Fruit fly (Drosophila melanogaster) whole organism, embryonic: ENCODE measurements around the gene CG9586.

Experiments
- CG10209 ChIP-seq: fragments of 200-800 bp; sonication (Bioruptor generic); optimal IDR thresholded peaks from 3 replicates; lab custom pipeline; 2017; ENCODE audit warnings: missing biosample characterization, mild to moderate bottlenecking, missing genetic modification characterization, missing genetic modification reagents
- CG10321 ChIP-seq: fragments of 200-800 bp; sonication (Bioruptor generic); IDR thresholded peaks from 2 replicates; pipeline ENCODE4 v1.3.6; 2022; ENCODE audit warnings: missing biosample characterization, missing genetic modification characterization
- CG11093 ChIP-seq: fragments of 200-800 bp; sonication (Bioruptor generic); IDR thresholded peaks from 3 replicates; pipeline ENCODE4 v1.3.6; 2022; ENCODE audit warnings: missing biosample characterization, missing genetic modification characterization
- CG17385 ChIP-seq: fragments of 200-800 bp; sonication (Bioruptor generic); optimal IDR thresholded peaks from 3 replicates; lab custom pipeline; 2018; ENCODE audit warnings: missing biosample characterization, mild to moderate bottlenecking, missing genetic modification characterization
- CG2199 ChIP-seq: fragments of 200-800 bp; sonication (Bioruptor generic); IDR thresholded peaks from 3 replicates; pipeline ENCODE4 v1.3.6; 2022; ENCODE audit warnings: missing biosample characterization, missing genetic modification characterization
- CG30020 ChIP-seq: fragments of 200-800 bp; optimal IDR thresholded peaks from 2 replicates; lab custom pipeline; 2019; ENCODE audit warnings: missing biosample characterization, mild to moderate bottlenecking, missing genetic modification characterization, moderate library complexity
- CG4617 ChIP-seq: fragments of 200-800 bp; sonication (Bioruptor generic); optimal IDR thresholded peaks from 3 replicates; lab custom pipeline; 2016; ENCODE audit warnings: missing biosample characterization, missing genetic modification characterization, borderline replicate concordance
- CG6765 ChIP-seq: fragments of 200-800 bp; sonication (Bioruptor generic); optimal IDR thresholded peaks from 3 replicates; lab custom pipeline; 2017; ENCODE audit warnings: missing biosample characterization, mild to moderate bottlenecking, missing genetic modification characterization
- CG6813 ChIP-seq: fragments of 200-800 bp; sonication (Bioruptor generic); optimal IDR thresholded peaks from 2 replicates; lab custom pipeline; 2017; ENCODE audit warnings: missing biosample characterization, missing genetic modification characterization, mild to moderate bottlenecking, moderate library complexity, missing genetic modification reagents
- CG7271 ChIP-seq: fragments of 200-800 bp; sonication (Bioruptor generic); optimal IDR thresholded peaks from 2 replicates; lab custom pipeline; 2018; ENCODE audit warnings: missing biosample characterization, mild to moderate bottlenecking, missing genetic modification characterization, moderate library complexity
- CG7987 ChIP-seq: fragments of 200-800 bp; sonication (Bioruptor generic); optimal IDR thresholded peaks from 2 replicates; lab custom pipeline; 2018; ENCODE audit warnings: missing biosample characterization, mild to moderate bottlenecking, missing genetic modification characterization, moderate library complexity
- CG9437 ChIP-seq: fragments of 200-800 bp; sonication (Bioruptor generic); optimal IDR thresholded peaks from 2 replicates; lab custom pipeline; 2018; ENCODE audit warnings: missing biosample characterization, mild to moderate bottlenecking, missing genetic modification characterization
- CG9797 ChIP-seq: fragments of 200-800 bp; sonication (Bioruptor generic); optimal IDR thresholded peaks from 3 replicates; lab custom pipeline; 2018; ENCODE audit warnings: missing biosample characterization, mild to moderate bottlenecking, missing genetic modification characterization
- H15 ChIP-seq: fragments of 200-800 bp; sonication (Bioruptor generic); IDR thresholded peaks from 3 replicates; pipeline ENCODE4 v1.3.6; 2022; ENCODE audit warnings: missing biosample characterization, missing genetic modification characterization
- HLH3B ChIP-seq: fragments of 200-800 bp; sonication (Bioruptor generic); IDR thresholded peaks from 2 replicates; pipeline ENCODE4 v1.3.6; 2022; ENCODE audit warnings: missing biosample characterization, missing genetic modification characterization
- Jarid2 ChIP-seq: fragments of 200-800 bp; sonication (Bioruptor generic); optimal IDR thresholded peaks from 3 replicates; lab custom pipeline; 2017; ENCODE audit warnings: mild to moderate bottlenecking, missing biosample characterization, missing genetic modification reagents, missing genetic modification characterization
- Lhr ChIP-seq: fragments of 200-800 bp; sonication (Bioruptor generic); optimal IDR thresholded peaks from 3 replicates; lab custom pipeline; 2017; ENCODE audit warnings: mild to moderate bottlenecking, missing biosample characterization, missing genetic modification reagents, missing genetic modification characterization
- MBD-R2 ChIP-seq: fragments of 200-800 bp; sonication (Bioruptor generic); IDR thresholded peaks from 2 replicates; pipeline ENCODE4 v1.3.6; 2022; ENCODE audit warnings: missing biosample characterization, missing genetic modification characterization
- MESR4 ChIP-seq: fragments of 200-800 bp; sonication (Bioruptor generic); optimal IDR thresholded peaks from 2 replicates; lab custom pipeline; 2018; ENCODE audit warnings: missing biosample characterization, mild to moderate bottlenecking, missing genetic modification characterization, moderate library complexity
- Myb ChIP-seq: fragments of 200-800 bp; sonication (Bioruptor generic); optimal IDR thresholded peaks from 2 replicates; lab custom pipeline; 2016; ENCODE audit warnings: missing biosample characterization, missing genetic modification characterization
- Rx ChIP-seq: fragments of 200-800 bp; sonication (Bioruptor generic); IDR thresholded peaks from 2 replicates; pipeline ENCODE4 v1.3.6; 2022; ENCODE audit warnings: missing biosample characterization, missing genetic modification characterization
- Scr ChIP-seq: fragments of 200-800 bp; sonication (Bioruptor generic); IDR thresholded peaks from 2 replicates; pipeline ENCODE4 v1.3.6; 2022; ENCODE audit warnings: missing biosample characterization, missing genetic modification characterization; ENCODE audit not compliant: partially characterized antibody
- Six4 ChIP-seq: fragments of 200-800 bp; sonication (Bioruptor generic); optimal IDR thresholded peaks from 2 replicates; lab custom pipeline; 2016; ENCODE audit warnings: missing biosample characterization, missing genetic modification characterization
- ac ChIP-seq: fragments of 200-800 bp; sonication (Bioruptor generic); optimal IDR thresholded peaks from 3 replicates; lab custom pipeline; 2017; ENCODE audit warnings: missing biosample characterization, mild to moderate bottlenecking, missing genetic modification characterization
- ash1 ChIP-seq: fragments of 200-800 bp; sonication (Bioruptor generic); optimal IDR thresholded peaks from 2 replicates; lab custom pipeline; 2018; ENCODE audit warnings: missing biosample characterization, mild to moderate bottlenecking, missing genetic modification characterization
- az2 ChIP-seq: fragments of 200-800 bp; sonication (Bioruptor generic); optimal IDR thresholded peaks from 3 replicates; lab custom pipeline; 2016; ENCODE audit warnings: missing biosample characterization, missing genetic modification characterization
- da ChIP-seq: fragments of 200-800 bp; sonication (Bioruptor generic); optimal IDR thresholded peaks from 2 replicates; lab custom pipeline; 2016; ENCODE audit warnings: missing biosample characterization, missing genetic modification characterization
- dan ChIP-seq: fragments of 200-800 bp; sonication (Bioruptor generic); IDR thresholded peaks from 2 replicates; pipeline ENCODE4 v1.3.6; 2022; ENCODE audit warnings: missing biosample characterization, missing genetic modification characterization
- danr ChIP-seq: fragments of 200-800 bp; sonication (Bioruptor generic); IDR thresholded peaks from 2 replicates; pipeline ENCODE4 v1.3.6; 2022; ENCODE audit warnings: missing biosample characterization, missing genetic modification characterization
- dati ChIP-seq: fragments of 200-800 bp; sonication (Bioruptor generic); IDR thresholded peaks from 2 replicates; pipeline ENCODE4 v1.3.6; 2022; ENCODE audit warnings: missing biosample characterization, missing genetic modification characterization
- dmrt11E ChIP-seq: fragments of 200-800 bp; sonication (Bioruptor generic); optimal IDR thresholded peaks from 3 replicates; lab custom pipeline; 2018; ENCODE audit warnings: missing biosample characterization, mild to moderate bottlenecking, missing genetic modification characterization, moderate library complexity
- dpn ChIP-seq, 2 experiments: fragments of 200-800 bp; sonication (Bioruptor generic); optimal IDR thresholded peaks; 3 replicates each; lab custom pipeline; 2016; ENCODE audit warnings: missing biosample characterization in 2 of 2, missing genetic modification characterization in 2 of 2
- ewg ChIP-seq: fragments of 200-800 bp; sonication (Bioruptor generic); optimal IDR thresholded peaks from 3 replicates; lab custom pipeline; 2017; ENCODE audit warnings: mild to moderate bottlenecking, missing biosample characterization, missing genetic modification reagents, missing genetic modification characterization
- fu2 ChIP-seq: fragments of 200-800 bp; sonication (Bioruptor generic); optimal IDR thresholded peaks from 2 replicates; lab custom pipeline; 2016; ENCODE audit warnings: missing biosample characterization, missing genetic modification characterization
- gro ChIP-seq: fragments of 200-800 bp; sonication (Bioruptor generic); optimal IDR thresholded peaks from 2 replicates; lab custom pipeline; 2016; ENCODE audit warnings: missing biosample characterization, missing genetic modification characterization
- gsb-n ChIP-seq: fragments of 200-800 bp; sonication (Bioruptor generic); optimal IDR thresholded peaks from 3 replicates; lab custom pipeline; 2018; ENCODE audit warnings: missing biosample characterization, mild to moderate bottlenecking, missing genetic modification characterization
- ind ChIP-seq: fragments of 200-800 bp; sonication (Bioruptor generic); optimal IDR thresholded peaks from 3 replicates; lab custom pipeline; 2016; ENCODE audit warnings: missing biosample characterization, missing genetic modification characterization
- lbe ChIP-seq: fragments of 200-800 bp; sonication (Bioruptor generic); optimal IDR thresholded peaks from 2 replicates; lab custom pipeline; 2016; ENCODE audit warnings: missing biosample characterization, mild to moderate bottlenecking, missing genetic modification characterization
- lilli ChIP-seq: fragments of 200-800 bp; sonication (Bioruptor generic); optimal IDR thresholded peaks from 3 replicates; lab custom pipeline; 2016; ENCODE audit warnings: missing biosample characterization, missing genetic modification characterization
- maf-S ChIP-seq: fragments of 200-800 bp; sonication (Bioruptor generic); optimal IDR thresholded peaks from 2 replicates; lab custom pipeline; 2016; ENCODE audit warnings: missing biosample characterization, missing genetic modification characterization
- mld ChIP-seq: fragments of 200-800 bp; sonication (Bioruptor generic); IDR thresholded peaks from 3 replicates; pipeline ENCODE4 v1.3.6; 2022; ENCODE audit warnings: missing biosample characterization, missing genetic modification characterization; ENCODE audit not compliant: partially characterized antibody
- oc ChIP-seq: fragments of 200-800 bp; sonication (Bioruptor generic); optimal IDR thresholded peaks from 2 replicates; lab custom pipeline; 2018; ENCODE audit warnings: missing biosample characterization, mild to moderate bottlenecking, missing genetic modification characterization, moderate library complexity
- org-1 ChIP-seq: fragments of 200-800 bp; sonication (Bioruptor generic); optimal IDR thresholded peaks from 2 replicates; lab custom pipeline; 2017; ENCODE audit warnings: missing biosample characterization, missing genetic modification characterization
- rib ChIP-seq: fragments of 200-800 bp; sonication (Bioruptor generic); IDR thresholded peaks from 2 replicates; pipeline ENCODE4 v1.3.6; 2022; ENCODE audit warnings: missing biosample characterization, missing genetic modification characterization
- run ChIP-seq: fragments of 200-800 bp; sonication (Bioruptor generic); optimal IDR thresholded peaks from 3 replicates; lab custom pipeline; 2018; ENCODE audit warnings: missing biosample characterization, mild to moderate bottlenecking, missing genetic modification characterization
- shn ChIP-seq: fragments of 200-800 bp; sonication (Bioruptor generic); optimal IDR thresholded peaks from 3 replicates; lab custom pipeline; 2016; ENCODE audit warnings: missing biosample characterization, missing genetic modification characterization
- stwl ChIP-seq: fragments of 200-800 bp; sonication (Bioruptor generic); optimal IDR thresholded peaks from 3 replicates; lab custom pipeline; 2018; ENCODE audit warnings: missing biosample characterization, mild to moderate bottlenecking, missing genetic modification characterization, moderate library complexity
- ttk ChIP-seq: fragments of 200-800 bp; sonication (Bioruptor generic); IDR thresholded peaks from 2 replicates; pipeline ENCODE4 v2.1.2; 2022; ENCODE audit warnings: missing biosample characterization, missing genetic modification characterization
- tx ChIP-seq: fragments of 200-800 bp; sonication (Bioruptor generic); optimal IDR thresholded peaks from 2 replicates; lab custom pipeline; 2016; ENCODE audit warnings: missing biosample characterization, missing genetic modification characterization
- unpg ChIP-seq: fragments of 200-800 bp; sonication (Bioruptor generic); optimal IDR thresholded peaks from 3 replicates; lab custom pipeline; 2018; ENCODE audit warnings: missing biosample characterization, mild to moderate bottlenecking, missing genetic modification characterization, moderate library complexity

Gene CG9586

DNA sequence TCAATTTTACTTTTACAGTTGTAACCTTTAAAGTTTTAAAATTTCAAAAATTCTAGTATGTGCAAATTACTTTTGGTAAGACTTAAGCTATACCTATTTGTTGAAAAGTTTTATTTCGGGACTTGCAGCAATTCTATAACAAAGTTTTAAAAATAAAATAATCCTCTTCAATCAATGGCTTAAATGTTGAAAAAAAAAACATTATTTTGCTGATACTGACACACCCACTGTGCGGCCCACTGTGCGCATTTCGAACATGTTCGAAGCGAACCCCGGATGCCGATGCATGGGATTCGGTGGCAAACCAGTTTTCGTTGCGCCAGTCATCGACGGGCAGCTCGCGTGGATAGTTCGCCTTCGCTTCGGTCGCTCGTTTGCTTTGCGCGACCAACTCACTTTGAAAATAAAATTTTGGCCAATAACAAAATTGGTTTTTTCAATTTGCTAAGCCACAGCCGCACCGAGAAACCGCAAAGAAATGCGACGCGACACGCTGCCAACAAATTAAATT lies 40.8 kb downstream of the CG9586 start, which contains the start of gene CG32982 (continued):
- TF ChIP-seq Rx (GFP tag; lab: Robert Waterston, UW) (peak; percentile 80), MBD-R2 (GFP tag; lab: Robert Waterston, UW) (peak; percentile 71; the same call in 1 of the 2 replicates), CG10209 (peak; percentile 89), dpn (GFP tag; optimal IDR thresholded peaks at IDR 0.05; lab: Kevin White, UChicago) (peak; percentile 80 to 95), ind (GFP tag; lab: Kevin White, UChicago) (peak; percentile 88), Scr (no peak), CG11093 (GFP tag; lab: Robert Waterston, UW) (peak; percentile 89), lbe (GFP tag; lab: Kevin White, UChicago) (peak; percentile 37), Jarid2 (peak; percentile 99), rib (GFP tag; lab: Robert Waterston, UW) (peak; percentile 90; the same call in 1 of the 2 replicates), CG4617 (GFP tag; lab: Kevin White, UChicago) (peak; percentile 72), unpg (peak; percentile 85), fu2 (GFP tag; lab: Kevin White, UChicago) (peak; percentile 86), CG9797 (GFP tag; lab: Kevin White, UChicago) (no peak), gsb-n (peak; percentile 83), H15 (GFP tag; lab: Robert Waterston, UW) (peak; percentile 84; the same call in 2 of the 3 replicates), CG6765 (peak; percentile 83), stwl (no peak), lilli (GFP tag; lab: Kevin White, UChicago) (peak; percentile 88), gro (GFP tag; lab: Kevin White, UChicago) (peak; percentile 71), HLH3B (peak; percentile 89), maf-S (GFP tag; lab: Kevin White, UChicago) (peak; percentile 57), Six4 (GFP tag; lab: Kevin White, UChicago) (peak; percentile 87), CG7271 (tag; lab: Kevin White, UChicago) (peak; percentile 29), ac (GFP tag; lab: Kevin White, UChicago) (peak; percentile 74), run (peak; percentile 31), da (GFP tag; lab: Kevin White, UChicago) (peak; percentile 89), org-1 (GFP tag; lab: Kevin White, UChicago) (peak; percentile 85), Myb (peak; percentile 80), dan (GFP tag; lab: Robert Waterston, UW) (no peak), CG17385 (GFP tag; lab: Kevin White, UChicago) (peak; percentile 83), mld (peak; percentile 52; the same call in 1 of the 3 replicates), shn (GFP tag; lab: Kevin White, UChicago) (peak; percentile 94), dati (GFP tag; lab: Robert Waterston, UW) (peak; percentile 72), CG7987 (peak; percentile 69), CG9437 (GFP tag; lab: Kevin White, UChicago) (peak; percentile 91), CG10321 (GFP tag; lab: Robert Waterston, UW) (peak; percentile 46; the same call in 1 of the 2 replicates), MESR4 (GFP tag; lab: Kevin White, UChicago) (no peak), danr (GFP tag; lab: Robert Waterston, UW) (peak; percentile 81; the same call in 1 of the 2 replicates), tx (GFP tag; lab: Kevin White, UChicago) (peak; percentile 55), Lhr (GFP tag; lab: Kevin White, UChicago) (peak; percentile 64), dmrt11E (peak; percentile 63), CG2199 (GFP tag; lab: Robert Waterston, UW) (peak; percentile 76; the same call in 1 of the 3 replicates), CG6813 (GFP tag; lab: Kevin White, UChicago) (peak; percentile 84), CG30020 (tag; lab: Kevin White, UChicago) (peak; percentile 76), ttk (GFP tag; lab: Robert Waterston, UW) (peak; percentile 87), oc (tag; lab: Kevin White, UChicago) (peak; percentile 61), ewg (peak; percentile 70), az2 (peak; percentile 95), ash1 (GFP tag; lab: Kevin White, UChicago) (peak; percentile 15)
